Fruit fly (Drosophila melanogaster): ENCODE results near the gene msd5.

The msd5 gene

DNA sequence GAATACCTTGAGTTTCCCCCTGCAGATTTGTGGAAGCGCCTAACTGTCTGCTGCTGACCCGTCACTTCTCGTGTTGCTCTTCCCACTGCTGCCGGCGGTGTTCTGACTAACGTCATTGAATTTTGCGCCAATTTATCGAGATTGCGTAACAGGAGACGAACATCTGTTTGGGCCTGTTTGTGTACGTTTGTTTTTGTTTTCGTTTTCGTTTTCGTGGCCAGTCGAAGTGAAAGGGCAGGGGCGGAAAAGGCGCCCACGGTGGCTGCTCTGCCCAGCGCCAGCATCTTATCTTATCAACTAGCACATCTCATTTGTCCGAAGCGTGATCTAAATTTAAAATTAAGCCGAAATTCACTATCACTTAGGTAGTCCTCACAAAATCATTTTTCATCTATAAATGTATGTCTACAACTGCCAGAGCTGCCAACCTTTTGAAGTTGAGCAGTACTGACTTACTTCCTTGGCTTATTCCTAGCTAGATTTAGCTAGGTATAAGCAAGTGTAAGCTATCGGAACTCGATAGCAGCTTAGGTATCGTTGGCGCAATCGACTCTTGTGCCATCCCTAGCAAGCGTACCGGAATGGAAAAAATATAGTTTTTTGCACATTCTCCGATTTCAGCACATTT, 25.8 kb downstream of the msd5 start, which contains the start of the genes Ctr9 and Nt5a (continued):
- TF ChIP-seq CG4854 (GFP tag; optimal IDR thresholded peaks at IDR 0.05) (peak; percentile 18), CG18476 (GFP tag; optimal IDR thresholded peaks at IDR 0.05) (no peak), CG42726 (GFP tag; IDR thresholded peaks at IDR 0.05; ENCODE audit: partially characterized antibody) (peak; percentile 16; the same call in 1 of the 2 replicates), chn (GFP tag; optimal IDR thresholded peaks at IDR 0.05) (peak; percentile 48), Fer3 (tag; optimal IDR thresholded peaks at IDR 0.05) (peak; percentile 36), CG8765 (GFP tag; IDR thresholded peaks at IDR 0.05) (no peak), Sry-β (GFP tag; optimal IDR thresholded peaks at IDR 0.05) (peak; percentile 96), CG4617 (GFP tag; optimal IDR thresholded peaks at IDR 0.05; ENCODE audit: borderline replicate concordance) (peak; percentile 98), CG9437 (GFP tag; optimal IDR thresholded peaks at IDR 0.05) (no peak), sc (optimal IDR thresholded peaks at IDR 0.05) (no peak), sc (GFP tag; optimal IDR thresholded peaks at IDR 0.05) (no peak), CG31224 (GFP tag; IDR thresholded peaks at IDR 0.05) (peak; percentile 62; the same call in 1 of the 2 replicates), inv (GFP tag; IDR thresholded peaks at IDR 0.05; ENCODE audit: partially characterized antibody) (peak; percentile 68), MTF-1 (GFP tag; optimal IDR thresholded peaks at IDR 0.05; ENCODE audit: borderline replicate concordance) (no peak), danr (GFP tag; IDR thresholded peaks at IDR 0.05) (no peak), ab (GFP tag; optimal IDR thresholded peaks at IDR 0.05) (no peak), org-1 (GFP tag; optimal IDR thresholded peaks at IDR 0.05) (no peak), slp2 (GFP tag; optimal IDR thresholded peaks at IDR 0.05) (peak; percentile 26), slou (GFP tag; optimal IDR thresholded peaks at IDR 0.05) (no peak), E2f1 (GFP tag; IDR thresholded peaks at IDR 0.05) (no peak), CG8478 (optimal IDR thresholded peaks at IDR 0.05) (no peak), Ada2b (GFP tag; IDR thresholded peaks at IDR 0.05) (0 out of 2 replicates have a peak, but pooled peaks have one; percentile 25), Taf1 (GFP tag; IDR thresholded peaks at IDR 0.05) (no peak), D (optimal IDR thresholded peaks at IDR 0.05) (no peak), D (GFP tag; optimal IDR thresholded peaks at IDR 0.05) (no peak), Gug (GFP tag; IDR thresholded peaks at IDR 0.05) (peak; percentile 41; the same call in 1 of the 4 replicates), Usf (GFP tag; optimal IDR thresholded peaks at IDR 0.05) (no peak), vfl (GFP tag; optimal IDR thresholded peaks at IDR 0.05) (peak; percentile 71), CG3847 (GFP tag; IDR thresholded peaks at IDR 0.05) (peak; percentile 74), nau (GFP tag; optimal IDR thresholded peaks at IDR 0.05) (no peak), fd102C (GFP tag; optimal IDR thresholded peaks at IDR 0.05) (no peak), nmo (GFP tag; optimal IDR thresholded peaks at IDR 0.05) (peak; percentile 67), nerfin-1 (tag; optimal IDR thresholded peaks at IDR 0.05) (peak; percentile 69), CG7928 (GFP tag; optimal IDR thresholded peaks at IDR 0.05) (peak; percentile 45), shn (GFP tag; optimal IDR thresholded peaks at IDR 0.05) (peak; percentile 76), Hr78 (GFP tag; optimal IDR thresholded peaks at IDR 0.05) (peak in 1 of 2 experiments; percentile 42), sima (GFP tag; optimal IDR thresholded peaks at IDR 0.05) (no peak), CG1832 (GFP tag; optimal IDR thresholded peaks at IDR 0.05) (no peak), CG12104 (GFP tag; optimal IDR thresholded peaks at IDR 0.05) (no peak), CG9609 (GFP tag; optimal IDR thresholded peaks at IDR 0.05) (peak; percentile 5), CG9797 (GFP tag; optimal IDR thresholded peaks at IDR 0.05) (peak; percentile 37), CG13775 (GFP tag; optimal IDR thresholded peaks at IDR 0.05) (peak; percentile 61), CG7556 (GFP tag; optimal IDR thresholded peaks at IDR 0.05) (peak; percentile 10), jing (GFP tag; optimal IDR thresholded peaks at IDR 0.05) (no peak), CG4707 (GFP tag; optimal IDR thresholded peaks at IDR 0.05) (no peak), CG12236 (GFP tag; optimal IDR thresholded peaks at IDR 0.05) (no peak), Atf6 (GFP tag; IDR thresholded peaks at IDR 0.05) (no peak), HHEX (GFP tag; optimal IDR thresholded peaks at IDR 0.05) (peak; percentile 8), CG11723 (GFP tag; optimal IDR thresholded peaks at IDR 0.05) (no peak), lilli (GFP tag; optimal IDR thresholded peaks at IDR 0.05) (peak; percentile 85), esg (GFP tag; conservative IDR thresholded peaks at IDR 0.05) (no peak)

Measured in whole organism, embryonic.